Fruit fly (Drosophila melanogaster): Measurements from ENCODE around the gene spo.

Gene spo

DNA sequence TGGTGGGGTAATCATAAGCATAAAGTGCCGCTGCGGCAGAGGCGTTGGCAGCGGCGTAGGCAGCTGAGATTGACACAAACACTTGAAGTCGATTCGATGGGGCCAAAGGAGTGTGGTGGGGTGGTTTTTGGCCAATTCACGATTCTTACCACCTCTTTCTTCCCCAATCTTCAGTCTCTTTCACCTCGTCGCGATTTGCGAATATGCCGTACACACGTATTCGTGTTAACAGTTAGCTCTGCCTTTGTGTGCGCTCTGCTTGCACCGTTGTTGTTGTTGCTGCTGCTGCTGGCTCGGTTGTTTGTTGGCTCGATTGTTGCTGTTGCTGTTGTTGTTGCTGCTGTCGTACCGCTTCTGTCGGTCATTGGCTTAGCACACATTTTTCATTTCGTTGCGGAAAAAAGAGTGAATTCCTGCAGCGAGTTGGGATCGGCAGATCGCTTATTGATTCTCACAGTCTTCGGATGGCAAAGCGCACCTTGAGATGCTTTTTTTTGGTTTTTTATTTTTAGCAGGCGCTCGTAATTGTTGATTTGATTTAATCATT, 32.8 kb upstream of the spo start:
- TF ChIP-seq CG8478 (optimal IDR thresholded peaks at IDR 0.05) (no peak), CTCF (optimal IDR thresholded peaks at IDR 0.05) (no peak)

DNA sequence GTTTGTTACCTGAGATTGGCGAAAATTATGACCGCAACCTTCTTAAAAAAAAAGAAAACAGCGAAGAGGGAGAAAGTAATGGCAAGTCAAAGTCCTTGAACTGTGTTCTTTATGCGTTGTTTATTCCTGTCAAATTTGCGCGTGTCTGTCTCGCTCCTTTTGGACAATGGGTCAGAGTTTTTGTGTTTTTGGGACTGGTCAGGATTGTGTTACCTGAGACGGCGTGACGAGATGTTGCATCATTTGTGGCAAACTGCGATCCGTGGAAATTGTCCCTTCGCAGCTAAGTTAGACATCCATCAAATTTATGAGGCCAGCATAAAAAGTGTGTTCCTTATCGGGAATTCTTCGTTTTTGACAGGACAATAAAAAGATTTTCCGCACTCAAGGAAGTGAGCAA, 30.9 kb upstream of the spo start:
- no peak for TF ChIP-seq CG8478 (optimal IDR thresholded peaks at IDR 0.05)
- TF ChIP-seq CTCF (optimal IDR thresholded peaks at IDR 0.05) = no peak

DNA sequence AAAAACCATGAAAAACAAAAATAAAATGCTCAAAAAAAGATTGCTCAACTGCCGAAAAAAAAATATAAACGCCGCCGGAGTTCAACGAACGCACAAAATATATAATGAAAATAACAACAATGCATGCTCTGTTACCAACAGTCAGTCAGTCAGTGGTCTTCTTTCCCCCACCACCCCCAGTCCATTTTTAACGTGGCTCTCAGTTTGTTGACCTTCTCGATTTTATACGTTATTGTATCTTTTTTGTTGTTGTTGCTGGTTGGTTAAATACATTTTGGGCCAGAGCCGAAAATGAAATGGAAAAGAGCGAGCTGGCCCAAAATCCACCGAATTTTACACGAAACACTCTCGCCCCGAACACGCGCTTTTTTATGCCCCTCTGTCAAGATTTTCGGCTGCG, 29.5 kb upstream of the spo start:
- no peak for TF ChIP-seq CG8478 (optimal IDR thresholded peaks at IDR 0.05)
- TF ChIP-seq CTCF (optimal IDR thresholded peaks at IDR 0.05) = no peak

- no peak for TF ChIP-seq CTCF (optimal IDR thresholded peaks at IDR 0.05)
- no peak for TF ChIP-seq CG8478 (optimal IDR thresholded peaks at IDR 0.05)
Observed at dm6 chr3L:5621506-5621905, 29.1 kb upstream of the spo start.

DNA sequence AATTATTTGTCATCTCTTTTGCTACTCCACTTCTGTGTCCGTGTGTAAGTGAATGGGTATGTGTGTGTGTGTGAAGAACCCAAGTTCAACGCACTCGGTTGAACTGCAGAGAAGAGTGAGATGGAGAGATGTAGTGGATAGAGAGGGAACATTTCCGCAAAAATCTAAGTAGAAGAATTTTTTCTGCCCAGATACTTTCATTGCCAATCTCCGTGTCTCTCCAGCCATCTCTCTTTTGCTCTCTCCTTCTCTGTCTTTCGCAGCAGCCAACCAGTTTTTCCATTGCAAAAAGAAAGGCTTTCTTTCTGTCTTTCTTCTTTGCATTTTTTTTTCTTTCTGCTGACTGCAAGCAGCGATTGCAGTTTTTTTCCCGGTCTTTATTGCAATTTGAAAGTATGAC, 26.3 kb upstream of the spo start:
- TF ChIP-seq CG8478 (optimal IDR thresholded peaks at IDR 0.05) = no peak
- TF ChIP-seq CTCF (optimal IDR thresholded peaks at IDR 0.05) = no peak

dm6 chr3L:5617395-5617794, 25.0 kb upstream of the spo start:
- TF ChIP-seq CTCF (optimal IDR thresholded peaks at IDR 0.05) = no peak
- TF ChIP-seq CG8478 (optimal IDR thresholded peaks at IDR 0.05) = no peak

- TF ChIP-seq CTCF (optimal IDR thresholded peaks at IDR 0.05) (no peak), CG8478 (optimal IDR thresholded peaks at IDR 0.05) (no peak)
Observed at dm6 chr3L:5616472-5616871, 24.1 kb upstream of the spo start.

dm6 chr3L:5615744-5616143, 23.4 kb upstream of the spo start:
- TF ChIP-seq CTCF (optimal IDR thresholded peaks at IDR 0.05) (no peak), CG8478 (optimal IDR thresholded peaks at IDR 0.05) (no peak)

- no peak for TF ChIP-seq CG8478 (optimal IDR thresholded peaks at IDR 0.05)
- TF ChIP-seq CTCF (optimal IDR thresholded peaks at IDR 0.05) = no peak
Observed at dm6 chr3L:5611732-5612250, 19.4 kb upstream of the spo start.

dm6 chr3L:5610582-5610981, 18.2 kb upstream of the spo start:
- TF ChIP-seq CTCF (optimal IDR thresholded peaks at IDR 0.05) = no peak
- TF ChIP-seq CG8478 (optimal IDR thresholded peaks at IDR 0.05) = no peak

dm6 chr3L:5609493-5609892, 17.1 kb upstream of the spo start:
- no peak for TF ChIP-seq CTCF (optimal IDR thresholded peaks at IDR 0.05)
- TF ChIP-seq CG8478 (optimal IDR thresholded peaks at IDR 0.05) = no peak

DNA sequence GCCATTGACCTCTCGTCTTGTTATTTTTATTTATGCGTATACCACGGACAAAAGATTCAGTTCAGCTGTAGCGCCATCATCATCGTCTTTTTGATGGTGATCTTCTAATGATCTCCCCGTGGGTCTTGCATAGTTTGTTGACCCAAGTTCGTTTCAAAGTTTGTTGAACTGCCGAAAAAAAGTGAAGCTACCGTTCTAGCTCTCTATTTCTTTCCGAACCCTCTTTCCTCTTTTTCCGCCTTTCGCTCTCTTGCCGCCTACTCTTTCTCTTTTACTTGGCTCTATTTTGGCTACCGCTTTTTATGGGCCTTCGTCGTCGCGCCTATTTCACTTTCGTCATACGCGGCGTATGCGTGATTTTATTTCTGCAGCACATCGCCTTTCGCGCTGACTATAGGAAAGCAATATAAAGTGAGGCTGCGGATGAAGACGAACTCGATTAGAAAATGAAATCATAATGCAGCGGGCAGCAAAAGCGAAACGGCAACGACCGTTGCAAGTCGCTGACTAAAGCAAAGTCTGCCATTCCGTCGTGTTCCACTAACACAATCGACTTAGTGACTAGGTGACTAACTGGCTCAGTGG, 16.5 kb upstream of the spo start:
- TF ChIP-seq CTCF (optimal IDR thresholded peaks at IDR 0.05) (no peak), CG8478 (optimal IDR thresholded peaks at IDR 0.05) (no peak)

DNA sequence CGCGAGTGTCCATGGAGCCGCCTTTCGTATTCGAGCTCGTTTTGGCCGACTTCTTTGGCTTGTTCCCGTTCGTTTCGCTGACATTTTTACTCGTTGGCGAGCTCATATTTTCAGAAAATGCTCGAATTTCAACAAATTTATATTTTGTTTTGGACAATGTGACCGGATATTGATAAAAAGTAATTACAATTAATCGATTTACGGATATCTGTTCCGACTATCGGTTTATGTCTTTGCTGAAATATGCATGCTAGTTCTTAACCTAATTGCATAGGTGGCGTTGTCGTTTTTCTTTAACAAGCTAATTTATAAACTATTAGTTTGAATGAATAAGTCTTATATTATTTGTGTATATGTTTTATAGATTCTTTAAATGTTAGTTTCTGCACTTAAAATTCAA, 15.8 kb upstream of the spo start, which contains the start of gene Eaf6:
TSS of gene Eaf6 (minus strand) at position 173 of the 400 bp plus-strand sequence.
- no peak for TF ChIP-seq CG8478 (optimal IDR thresholded peaks at IDR 0.05)
- peak; percentile 83 to 91 for TF ChIP-seq CTCF (optimal IDR thresholded peaks at IDR 0.05)

DNA sequence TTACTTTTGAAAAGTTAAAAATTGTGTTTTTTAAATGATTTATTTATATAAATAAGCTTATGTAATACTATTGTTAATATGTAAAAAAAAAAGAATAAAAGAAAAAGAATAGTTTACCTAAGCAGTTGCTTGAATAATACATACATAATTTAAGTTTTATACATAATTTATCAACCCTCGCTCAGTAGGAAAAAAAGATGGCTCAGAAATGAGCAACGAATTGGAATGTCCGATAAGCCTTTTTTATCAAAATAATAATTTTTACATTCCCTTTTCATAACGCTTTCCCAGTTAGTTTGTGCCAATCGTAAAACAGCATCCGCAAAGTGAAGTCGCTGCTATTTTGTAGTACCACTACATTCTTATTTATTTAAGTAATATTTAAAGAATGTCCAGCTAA, 12.1 kb upstream of the spo start, which contains the start of gene mthl2:
TSS of gene mthl2 (plus strand) at position 301 of the 400 bp plus-strand sequence.
- TF ChIP-seq CG8478 (optimal IDR thresholded peaks at IDR 0.05) (no peak), CTCF (optimal IDR thresholded peaks at IDR 0.05) (no peak)

DNA sequence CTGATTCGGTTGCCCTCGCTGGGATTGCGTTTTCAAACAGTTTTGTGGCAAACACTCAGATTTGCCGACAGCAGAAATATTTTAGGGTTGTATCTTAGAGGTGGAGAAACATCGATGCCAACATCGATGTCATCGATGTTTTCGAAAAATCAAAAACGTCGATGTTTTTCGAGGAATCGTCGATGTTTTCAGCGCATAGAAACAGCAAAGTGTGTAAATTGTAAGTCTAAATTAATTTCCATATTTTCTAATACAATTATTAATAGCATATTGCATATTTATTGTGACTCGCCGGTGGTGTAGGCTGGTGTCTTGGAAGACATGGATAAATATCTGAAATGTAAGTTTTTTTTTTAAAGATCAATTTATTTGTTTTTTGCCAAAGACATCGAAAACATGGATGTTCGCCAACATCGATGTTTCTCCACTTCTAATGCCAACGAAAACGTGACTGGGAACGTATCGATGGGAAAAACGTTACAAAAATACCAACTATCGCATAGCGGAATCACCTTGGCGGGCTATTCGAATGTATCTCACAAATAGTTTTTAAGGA, 11.6 kb upstream of the spo start, which contains the start of gene TM9SF3:
TSS of gene TM9SF3 (minus strand) at position 120 of the 556 bp plus-strand sequence.
- TF ChIP-seq CTCF (optimal IDR thresholded peaks at IDR 0.05) (peak in 1 of 2 experiments; percentile 9), CG8478 (optimal IDR thresholded peaks at IDR 0.05) (no peak)

- TF ChIP-seq CG8478 (optimal IDR thresholded peaks at IDR 0.05) (no peak), CTCF (optimal IDR thresholded peaks at IDR 0.05) (no peak)
Observed at dm6 chr3L:5599592-5599991, 7.2 kb upstream of the spo start, which contains the start of gene CG10591. Gene CG10591 (minus strand): TSS chr3L:5599692.
